Worm (Caenorhabditis elegans): ENCODE measurements around the gene Y37E11AL.1.

- no peak for TF ChIP-seq pha-4 (tag; optimal IDR thresholded peaks at IDR 0.05)
- no peak for TF ChIP-seq nhr-232 (tag; optimal IDR thresholded peaks at IDR 0.05)
- TF ChIP-seq pat-9 (tag; optimal IDR thresholded peaks at IDR 0.05), result no peak
- TF ChIP-seq F13H6.1 (tag; optimal IDR thresholded peaks at IDR 0.05), result no peak
- TF ChIP-seq pqm-1 (tag; optimal IDR thresholded peaks at IDR 0.05), result no peak
- no peak for TF ChIP-seq nhr-11 (tag; optimal IDR thresholded peaks at IDR 0.05)
- no peak for TF ChIP-seq pros-1 (tag; optimal IDR thresholded peaks at IDR 0.05)
Measured at ce11 chrIV:3659951-3660350, 49.3 kb upstream of the Y37E11AL.1 start.
